Worm (Caenorhabditis elegans): ENCODE results near the gene Y22D7AL.16.

The Y22D7AL.16 gene

ce11 chrIII:1668519-1668918, 3.5 kb upstream of the Y22D7AL.16 start, which contains the start of gene glb-30:
Gene glb-30, minus strand, starts transcription at chrIII:1668619.
- TF ChIP-seq nhr-120 (GFP tag; IDR thresholded peaks at IDR 0.05) = no peak

- no peak for TF ChIP-seq die-1 (tag; optimal IDR thresholded peaks at IDR 0.05)
- TF ChIP-seq K11D2.4 (GFP tag; IDR thresholded peaks at IDR 0.05) = no peak
- no peak for TF ChIP-seq C06A6.2 (GFP tag; conservative IDR thresholded peaks at IDR 0.05)
These were observed 1.9 kb upstream of the Y22D7AL.16 start for ce11 chrIII:1666893-1667292.

- TF ChIP-seq snpc-1.1 (tag; optimal IDR thresholded peaks at IDR 0.05; ENCODE audit: insufficient read depth) (no peak), ekl-4 (GFP tag; IDR thresholded peaks at IDR 0.05) (no peak), nhr-179 (tag; optimal IDR thresholded peaks at IDR 0.05) (no peak), lsy-27 (tag; optimal IDR thresholded peaks at IDR 0.05; ENCODE audit: borderline replicate concordance, insufficient read depth) (no peak), tlf-1 (GFP tag; optimal IDR thresholded peaks at IDR 0.05) (no peak), ceh-58 (GFP tag; IDR thresholded peaks at IDR 0.05) (no peak), bed-2 (GFP tag; IDR thresholded peaks at IDR 0.05) (no peak), nfyb-1 (GFP tag; IDR thresholded peaks at IDR 0.05) (no peak), Y67H2A.10 (GFP tag; conservative IDR thresholded peaks at IDR 0.05) (no peak), sdz-38 (tag; optimal IDR thresholded peaks at IDR 0.05) (no peak), F57C9.4 (tag; optimal IDR thresholded peaks at IDR 0.05) (no peak), ztf-3 (GFP tag; optimal IDR thresholded peaks at IDR 0.05) (no peak), cebp-2 (GFP tag; IDR thresholded peaks at IDR 0.05) (no peak), ztf-6 (GFP tag; IDR thresholded peaks at IDR 0.05) (no peak), F49E8.2 (tag; optimal IDR thresholded peaks at IDR 0.05; ENCODE audit: insufficient read depth) (no peak)
These were observed 838 bp upstream of the Y22D7AL.16 start, which contains the start of gene Y22D7AR.3 for ce11 chrIII:1665799-1666308. Gene Y22D7AR.3, minus strand, starts transcription at chrIII:1665849.

ce11 chrIII:1665373-1665772, 357 bp upstream of the Y22D7AL.16 start:
- no peak for TF ChIP-seq attf-5 (GFP tag; optimal IDR thresholded peaks at IDR 0.05)
- TF ChIP-seq egrh-3 (GFP tag; IDR thresholded peaks at IDR 0.05) = no peak
- TF ChIP-seq F52B5.7 (tag; optimal IDR thresholded peaks at IDR 0.05) = no peak
- no peak for TF ChIP-seq ceh-100 (GFP tag; IDR thresholded peaks at IDR 0.05)
- no peak for TF ChIP-seq cebp-1 (GFP tag; IDR thresholded peaks at IDR 0.05)
- no peak for TF ChIP-seq cebp-1 (tag; optimal IDR thresholded peaks at IDR 0.05)
- no peak for TF ChIP-seq dpff-1 (tag; optimal IDR thresholded peaks at IDR 0.05)
- no peak for TF ChIP-seq ceh-91 (GFP tag; IDR thresholded peaks at IDR 0.05)
- TF ChIP-seq lin-35 (GFP tag; optimal IDR thresholded peaks at IDR 0.05) = no peak
- TF ChIP-seq F57A8.1 (GFP tag; optimal IDR thresholded peaks at IDR 0.05) = no peak
- TF ChIP-seq lsy-27 (tag; optimal IDR thresholded peaks at IDR 0.05; ENCODE audit: borderline replicate concordance, insufficient read depth) = no peak
- no peak for TF ChIP-seq T07F8.4 (tag; optimal IDR thresholded peaks at IDR 0.05)
- TF ChIP-seq B0336.3 (GFP tag; IDR thresholded peaks at IDR 0.05) = no peak
- TF ChIP-seq sea-2 (GFP tag; IDR thresholded peaks at IDR 0.05) = no peak
- TF ChIP-seq snpc-1.1 (tag; optimal IDR thresholded peaks at IDR 0.05; ENCODE audit: insufficient read depth) = no peak
- no peak for TF ChIP-seq pbrm-1 (GFP tag; IDR thresholded peaks at IDR 0.05)
- TF ChIP-seq chd-7 (tag; optimal IDR thresholded peaks at IDR 0.05) = no peak
- no peak for TF ChIP-seq dpl-1 (GFP tag; optimal IDR thresholded peaks at IDR 0.05)
- no peak for TF ChIP-seq madf-3 (GFP tag; IDR thresholded peaks at IDR 0.05)
